Worm (Caenorhabditis elegans): ENCODE data around the gene dnj-22.

DNA sequence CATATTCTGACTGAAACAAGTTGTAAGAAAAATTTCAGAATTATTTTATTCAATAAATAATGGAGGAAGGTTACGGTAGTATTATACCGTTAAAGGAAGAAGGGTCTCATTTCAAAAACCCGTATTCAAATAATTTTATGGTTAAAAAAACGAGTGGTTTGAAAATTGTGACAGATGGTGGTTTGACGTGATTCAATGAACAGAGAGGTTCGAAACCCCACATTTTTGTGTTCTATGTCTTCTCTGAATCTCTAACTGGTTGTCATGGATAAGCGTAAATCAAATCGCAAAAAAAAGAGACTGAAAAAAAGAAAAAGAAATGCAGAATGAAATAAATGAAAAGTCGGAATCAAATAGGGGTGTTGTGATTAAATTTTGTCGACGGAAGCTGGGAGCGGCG, 45.4 kb upstream of the dnj-22 start, which contains the start of gene ZK994.6:
- TF ChIP-seq F13C5.2 (tag; optimal IDR thresholded peaks at IDR 0.05) = no peak
- no peak for TF ChIP-seq tbx-11 (GFP tag; IDR thresholded peaks at IDR 0.05)
- TF ChIP-seq ceh-36 (tag; optimal IDR thresholded peaks at IDR 0.05) = no peak
- no peak for TF ChIP-seq ama-1 (optimal IDR thresholded peaks at IDR 0.05)
- TF ChIP-seq pes-1 (GFP tag; IDR thresholded peaks at IDR 0.05) = no peak
- no peak for TF ChIP-seq ets-7 (tag; optimal IDR thresholded peaks at IDR 0.05)
- no peak for TF ChIP-seq tbx-37 (GFP tag; conservative IDR thresholded peaks at IDR 0.05)
- TF ChIP-seq scrt-1 (GFP tag; IDR thresholded peaks at IDR 0.05) = no peak
- no peak for TF ChIP-seq sea-1 (GFP tag; conservative IDR thresholded peaks at IDR 0.05)

Measured in whole organism, early embryonic.